Worm (Caenorhabditis elegans) whole organism, L1 larva: Measurements from ENCODE around the gene mcp-1.

ENCODE experiments used
- aly-2 ChIP-seq: fragments of 150-350 bp; optimal IDR thresholded peaks from 2 replicates; lab custom pipeline; 2014; ENCODE audit warnings: missing biosample characterization, missing genetic modification characterization
- egl-27 ChIP-seq, 2 experiments: fragments of 150-350 bp in 1 of 2; sonication (generic microtip); optimal IDR thresholded peaks; 3 replicates each; lab custom pipeline; 2017 to 2018; ENCODE audit warnings: missing biosample characterization in 2 of 2, missing genetic modification characterization in 2 of 2, missing genetic modification reagents in 2 of 2
- lir-3 ChIP-seq: sonication (generic microtip); optimal IDR thresholded peaks from 2 replicates; lab custom pipeline; 2016; ENCODE audit warnings: mild to moderate bottlenecking, missing genetic modification characterization, moderate library complexity, missing compliant biosample characterization; ENCODE audit not compliant: poor library complexity
- nhr-28 ChIP-seq: fragments of 150-350 bp; optimal IDR thresholded peaks from 2 replicates; lab custom pipeline; 2014; ENCODE audit warnings: missing biosample characterization, missing genetic modification characterization
- nhr-77 ChIP-seq: fragments of 150-350 bp; optimal IDR thresholded peaks from 2 replicates; lab custom pipeline; 2014; ENCODE audit warnings: missing biosample characterization, missing genetic modification characterization
- pqm-1 ChIP-seq: sonication (generic microtip); optimal IDR thresholded peaks from 3 replicates; lab custom pipeline; 2017; ENCODE audit warnings: missing biosample characterization, missing genetic modification characterization
- skn-1 ChIP-seq: fragments of 150-350 bp; optimal IDR thresholded peaks from 2 replicates; lab custom pipeline; 2014; ENCODE audit warnings: missing biosample characterization, missing genetic modification characterization
- unc-62 ChIP-seq: fragments of 150-350 bp; optimal IDR thresholded peaks from 2 replicates; lab custom pipeline; 2014; ENCODE audit warnings: missing biosample characterization, missing genetic modification reagents, missing genetic modification characterization
- ztf-4 ChIP-seq: fragments of 150-350 bp; optimal IDR thresholded peaks from 2 replicates; lab custom pipeline; 2014; ENCODE audit warnings: missing biosample characterization, missing genetic modification characterization

DNA sequence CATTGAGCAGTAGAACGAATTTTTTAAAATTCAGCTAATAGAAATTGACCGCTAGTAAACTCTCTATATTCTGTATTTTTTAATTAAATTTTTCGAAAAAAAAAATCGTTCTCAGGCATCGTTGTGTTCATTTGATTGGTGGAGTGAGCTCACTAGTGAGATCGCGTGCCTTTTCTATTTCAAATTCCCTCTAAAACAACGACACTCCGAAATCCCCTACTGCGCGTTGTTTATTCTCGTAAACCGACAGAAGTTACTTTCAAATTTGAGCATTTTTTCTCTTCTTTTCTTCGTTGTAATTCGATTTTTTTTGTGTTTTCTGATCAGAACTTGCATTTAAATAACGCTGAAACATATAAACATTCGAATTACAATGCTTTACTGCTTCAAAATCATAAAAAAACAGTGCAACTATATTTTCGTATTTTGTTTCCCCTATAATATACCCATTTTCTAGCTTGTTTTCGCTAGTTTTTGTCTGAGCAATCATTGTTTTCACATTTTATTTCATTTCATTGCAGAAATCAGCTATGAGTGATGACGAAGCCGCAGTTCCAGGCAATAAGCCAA lies 22.0 kb upstream of the mcp-1 start, which contains the start of gene syf-3:
- TF ChIP-seq ztf-4 (tag; lab: Kevin White, UChicago) (no peak), skn-1 (tag; lab: Kevin White, UChicago) (peak; percentile 68), nhr-28 (no peak), aly-2 (tag; lab: Kevin White, UChicago) (peak; percentile 69), nhr-77 (tag; lab: Kevin White, UChicago) (no peak), pqm-1 (tag; lab: Kevin White, UChicago) (no peak), egl-27 (tag; optimal IDR thresholded peaks at IDR 0.05; lab: Kevin White, UChicago) (no peak), lir-3 (peak; percentile 11), unc-62 (no peak)
